Fruit fly (Drosophila melanogaster) whole organism, wandering third instar larva: ENCODE data around the gene Actn.
A peak's percentile ranks its signal among the peaks of the same experiment; 100 is the strongest.

Experiments
- CrebA ChIP-seq: fragments of 200-800 bp; sonication (Bioruptor generic); optimal IDR thresholded peaks from 2 replicates; lab custom pipeline; 2016; ENCODE audit warnings: missing biosample characterization, mild to moderate bottlenecking, missing genetic modification characterization, borderline replicate concordance
- Dif ChIP-seq: fragments of 200-275, 200-300 bp; sonication (Bioruptor generic); optimal IDR thresholded peaks from 2 replicates; lab custom pipeline; 2018; ENCODE audit warnings: missing biosample characterization, missing genetic modification characterization; ENCODE audit not compliant: partially characterized antibody
- Hnf4 ChIP-seq: fragments of 200-800 bp; sonication (Bioruptor generic); optimal IDR thresholded peaks from 2 replicates; lab custom pipeline; 2016; ENCODE audit warnings: missing biosample characterization, mild to moderate bottlenecking, missing genetic modification characterization
- Hr83 ChIP-seq: fragments of 200-300 bp; sonication (Bioruptor generic); optimal IDR thresholded peaks from 2 replicates; lab custom pipeline; 2016; ENCODE audit warnings: missing biosample characterization, mild to moderate bottlenecking, missing genetic modification characterization, moderate library complexity; ENCODE audit not compliant: poor library complexity, severe bottlenecking
- Myc ChIP-seq: fragments of >200 bp; optimal IDR thresholded peaks from 2 replicates; lab custom pipeline; 2017
- OdsH ChIP-seq: fragments of 200-800 bp; sonication (Bioruptor generic); optimal IDR thresholded peaks from 2 replicates; lab custom pipeline; 2016; ENCODE audit warnings: missing biosample characterization, mild to moderate bottlenecking, missing genetic modification characterization
- Sp1 ChIP-seq: fragments of 200-800 bp; sonication (Bioruptor generic); optimal IDR thresholded peaks from 3 replicates; lab custom pipeline; 2019; ENCODE audit warnings: missing biosample characterization, mild to moderate bottlenecking, missing genetic modification characterization, moderate library complexity
- Vsx2 ChIP-seq: fragments of 200-300, 225-300 bp; sonication (Bioruptor generic); optimal IDR thresholded peaks from 2 replicates; lab custom pipeline; 2018; ENCODE audit warnings: missing biosample characterization, missing genetic modification characterization; ENCODE audit not compliant: partially characterized antibody
- h ChIP-seq: fragments of 200-800 bp; sonication (Bioruptor generic); optimal IDR thresholded peaks from 3 replicates; lab custom pipeline; 2016; ENCODE audit warnings: missing biosample characterization, mild to moderate bottlenecking, missing genetic modification characterization
- jim ChIP-seq: fragments of 175-275, 200-325 bp; sonication (Bioruptor generic); optimal IDR thresholded peaks from 2 replicates; lab custom pipeline; 2016; ENCODE audit warnings: missing biosample characterization, mild to moderate bottlenecking, missing genetic modification characterization
- pan ChIP-seq: fragments of >200 bp; optimal IDR thresholded peaks from 2 replicates; lab custom pipeline; 2017

DNA sequence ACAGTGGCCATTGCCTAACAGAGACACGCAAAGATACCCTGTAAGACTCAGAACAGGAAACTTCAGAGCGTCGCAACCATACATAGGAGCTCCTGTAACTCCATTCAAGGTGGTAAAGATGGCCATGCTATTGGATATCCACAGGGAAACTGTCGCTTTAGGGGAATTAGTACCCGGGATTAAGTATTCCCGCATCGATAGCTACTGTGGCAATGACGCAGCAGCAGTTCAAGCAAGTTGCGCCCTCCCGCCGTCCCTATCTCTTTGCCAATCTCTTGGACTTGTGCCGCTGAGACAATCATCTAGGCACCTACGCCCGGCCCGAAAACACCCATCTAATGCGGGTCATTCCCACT, 28.6 kb upstream of the Actn start:
- TF ChIP-seq Sp1 (GFP tag; lab: Kevin White, UChicago) (peak; percentile 21), jim (GFP tag; lab: Kevin White, UChicago) (no peak), pan (lab: Kevin White, UChicago) (no peak), Dif (GFP tag; lab: Kevin White, UChicago) (no peak), OdsH (GFP tag; lab: Kevin White, UChicago) (peak; percentile 54), Hnf4 (no peak), CrebA (GFP tag; lab: Kevin White, UChicago) (no peak), Hr83 (no peak), Myc (no peak), h (peak; percentile 78), Vsx2 (GFP tag; lab: Kevin White, UChicago) (no peak)
